Fruit fly (Drosophila melanogaster) whole organism, embryonic: ENCODE results near the gene Exn.

Experiments used
- Aef1 ChIP-seq: fragments of 200-800 bp; sonication (Bioruptor generic); IDR thresholded peaks from 3 replicates; pipeline ENCODE4 v1.3.6; 2022; ENCODE audit warnings: missing biosample characterization, missing genetic modification characterization
- B-H2 ChIP-seq: fragments of 200-800 bp; sonication (Bioruptor generic); optimal IDR thresholded peaks from 2 replicates; lab custom pipeline; 2018; ENCODE audit warnings: missing biosample characterization, mild to moderate bottlenecking, missing genetic modification characterization
- CG10147 ChIP-seq: fragments of 200-800 bp; sonication (Bioruptor generic); optimal IDR thresholded peaks from 2 replicates; lab custom pipeline; 2019; ENCODE audit warnings: missing biosample characterization, mild to moderate bottlenecking, missing genetic modification characterization, moderate library complexity
- CG10321 ChIP-seq: fragments of 200-800 bp; sonication (Bioruptor generic); IDR thresholded peaks from 2 replicates; pipeline ENCODE4 v1.3.6; 2022; ENCODE audit warnings: missing biosample characterization, missing genetic modification characterization
- CG11504 ChIP-seq: fragments of 200-800 bp; sonication (Bioruptor generic); optimal IDR thresholded peaks from 3 replicates; lab custom pipeline; 2019; ENCODE audit warnings: missing biosample characterization, mild to moderate bottlenecking, missing genetic modification characterization, moderate library complexity
- CG11695 ChIP-seq: fragments of 200-800 bp; sonication (Bioruptor generic); IDR thresholded peaks from 3 replicates; pipeline ENCODE4 v1.3.6; 2022; ENCODE audit warnings: missing biosample characterization, missing genetic modification characterization
- CG12744 ChIP-seq: fragments of 200-800 bp; sonication (Bioruptor generic); optimal IDR thresholded peaks from 2 replicates; lab custom pipeline; 2016; ENCODE audit warnings: missing biosample characterization, missing genetic modification characterization
- CG13287 ChIP-seq: fragments of 200-800 bp; sonication (Bioruptor generic); IDR thresholded peaks from 2 replicates; pipeline ENCODE4 v1.3.6; 2022; ENCODE audit warnings: missing biosample characterization, missing genetic modification characterization; ENCODE audit not compliant: partially characterized antibody
- CG13894 ChIP-seq: fragments of 200-800 bp; sonication (Bioruptor generic); optimal IDR thresholded peaks from 3 replicates; lab custom pipeline; 2018; ENCODE audit warnings: missing biosample characterization, mild to moderate bottlenecking, missing genetic modification characterization, moderate library complexity
- CG16863 ChIP-seq: fragments of 200-800 bp; sonication (Bioruptor generic); optimal IDR thresholded peaks from 3 replicates; lab custom pipeline; 2016; ENCODE audit warnings: missing biosample characterization, missing genetic modification characterization
- CG17328 ChIP-seq: fragments of 200-800 bp; sonication (Bioruptor generic); IDR thresholded peaks from 2 replicates; pipeline ENCODE4 v1.3.6; 2022; ENCODE audit warnings: missing biosample characterization, missing genetic modification characterization
- CG2875 ChIP-seq: fragments of 200-800 bp; sonication (Bioruptor generic); optimal IDR thresholded peaks from 2 replicates; lab custom pipeline; 2017; ENCODE audit warnings: missing biosample characterization, mild to moderate bottlenecking, missing genetic modification characterization, missing genetic modification reagents
- CG30403 ChIP-seq: fragments of 200-800 bp; sonication (Bioruptor generic); optimal IDR thresholded peaks from 3 replicates; lab custom pipeline; 2016; ENCODE audit warnings: missing biosample characterization, missing genetic modification characterization
- CG33213 ChIP-seq: fragments of 200-800 bp; sonication (Bioruptor generic); optimal IDR thresholded peaks from 3 replicates; lab custom pipeline; 2016; ENCODE audit warnings: missing biosample characterization, missing genetic modification characterization
- CG33557 ChIP-seq: fragments of 200-800 bp; sonication (Bioruptor generic); optimal IDR thresholded peaks from 2 replicates; lab custom pipeline; 2019; ENCODE audit warnings: missing biosample characterization, mild to moderate bottlenecking, missing genetic modification characterization, moderate library complexity
- CG34376 ChIP-seq: fragments of 200-800 bp; sonication (Bioruptor generic); optimal IDR thresholded peaks from 2 replicates; lab custom pipeline; 2018; ENCODE audit warnings: missing biosample characterization, mild to moderate bottlenecking, missing genetic modification characterization
- CG3847 ChIP-seq: fragments of 200-800 bp; sonication (Bioruptor generic); IDR thresholded peaks from 2 replicates; pipeline ENCODE4 v1.3.6; 2022; ENCODE audit warnings: missing biosample characterization, missing genetic modification characterization
- CG4404 ChIP-seq: fragments of 200-800 bp; sonication (Bioruptor generic); IDR thresholded peaks from 2 replicates; pipeline ENCODE4 v1.3.6; 2022; ENCODE audit warnings: missing biosample characterization, missing genetic modification characterization
- CG6791 ChIP-seq: fragments of 200-800 bp; sonication (Bioruptor generic); IDR thresholded peaks from 3 replicates; pipeline ENCODE4 v1.3.6; 2022; ENCODE audit warnings: missing biosample characterization, missing genetic modification characterization; ENCODE audit not compliant: partially characterized antibody
- CG7357 ChIP-seq: fragments of 200-800 bp; sonication (Bioruptor generic); IDR thresholded peaks from 3 replicates; pipeline ENCODE4 v1.3.6; 2022; ENCODE audit warnings: missing biosample characterization, missing genetic modification characterization
- Chrac-16 ChIP-seq: fragments of 200-800 bp; sonication (Bioruptor generic); optimal IDR thresholded peaks from 3 replicates; lab custom pipeline; 2016; ENCODE audit warnings: missing biosample characterization, missing genetic modification characterization
- Dip3 ChIP-seq: fragments of 200-800 bp; sonication (Bioruptor generic); optimal IDR thresholded peaks from 3 replicates; lab custom pipeline; 2016; ENCODE audit warnings: missing biosample characterization, missing genetic modification characterization
- Fer1 ChIP-seq: fragments of 200-800 bp; sonication (Bioruptor generic); optimal IDR thresholded peaks from 2 replicates; lab custom pipeline; 2017; ENCODE audit warnings: missing biosample characterization, mild to moderate bottlenecking, missing genetic modification characterization
- Hand ChIP-seq: fragments of 200-800 bp; sonication (Bioruptor generic); optimal IDR thresholded peaks from 2 replicates; lab custom pipeline; 2017; ENCODE audit warnings: mild to moderate bottlenecking, missing biosample characterization, missing genetic modification reagents, missing genetic modification characterization
- Hmr ChIP-seq: fragments of 200-800 bp; sonication (Bioruptor generic); optimal IDR thresholded peaks from 3 replicates; lab custom pipeline; 2017; ENCODE audit warnings: mild to moderate bottlenecking, missing biosample characterization, missing genetic modification reagents, missing genetic modification characterization
- Hsf ChIP-seq: fragments of 200-800 bp; sonication (Bioruptor generic); optimal IDR thresholded peaks from 3 replicates; lab custom pipeline; 2016; ENCODE audit warnings: missing biosample characterization, missing genetic modification characterization
- Lpt ChIP-seq: fragments of >200 bp; optimal IDR thresholded peaks from 2 replicates; lab custom pipeline; 2018; ENCODE audit warnings: missing biosample characterization, missing genetic modification characterization
- Mes4 ChIP-seq: fragments of 200-800 bp; sonication (Bioruptor generic); optimal IDR thresholded peaks from 2 replicates; lab custom pipeline; 2016; ENCODE audit warnings: missing biosample characterization, missing genetic modification characterization
- NC2α ChIP-seq: fragments of 200-800 bp; sonication (Bioruptor generic); optimal IDR thresholded peaks from 2 replicates; lab custom pipeline; 2016; ENCODE audit warnings: missing biosample characterization, missing genetic modification characterization
- NFAT ChIP-seq: fragments of 200-800 bp; sonication (Bioruptor generic); IDR thresholded peaks from 2 replicates; pipeline ENCODE4 v1.3.6; 2022; ENCODE audit warnings: missing biosample characterization, missing genetic modification characterization
- Nf-YC ChIP-seq: fragments of 200-800 bp; optimal IDR thresholded peaks from 3 replicates; lab custom pipeline; 2019; ENCODE audit warnings: missing biosample characterization, mild to moderate bottlenecking, missing genetic modification characterization, moderate library complexity
- PHDP ChIP-seq: fragments of 200-800 bp; sonication (Bioruptor generic); optimal IDR thresholded peaks from 3 replicates; lab custom pipeline; 2018; ENCODE audit warnings: missing biosample characterization, mild to moderate bottlenecking, missing genetic modification characterization, moderate library complexity
- Ravus ChIP-seq: fragments of 200-800 bp; sonication (Bioruptor generic); IDR thresholded peaks from 2 replicates; pipeline ENCODE4 v1.3.6; 2022; ENCODE audit warnings: missing biosample characterization, missing genetic modification characterization
- Six4 ChIP-seq: fragments of 200-800 bp; sonication (Bioruptor generic); optimal IDR thresholded peaks from 2 replicates; lab custom pipeline; 2016; ENCODE audit warnings: missing biosample characterization, missing genetic modification characterization
- Xbp1 ChIP-seq: fragments of 200-800 bp; sonication (Bioruptor generic); optimal IDR thresholded peaks from 3 replicates; lab custom pipeline; 2016; ENCODE audit warnings: missing biosample characterization, mild to moderate bottlenecking, missing genetic modification characterization
- YL-1 ChIP-seq: fragments of 200-800 bp; sonication (Bioruptor generic); optimal IDR thresholded peaks from 3 replicates; lab custom pipeline; 2017; ENCODE audit warnings: missing biosample characterization, mild to moderate bottlenecking, missing genetic modification characterization
- ato ChIP-seq: fragments of 200-800 bp; sonication (Bioruptor generic); IDR thresholded peaks from 2 replicates; pipeline ENCODE4 v1.3.6; 2022; ENCODE audit warnings: missing biosample characterization, missing genetic modification characterization; ENCODE audit not compliant: partially characterized antibody
- dm ChIP-seq: fragments of 200-800 bp; sonication (Bioruptor generic); optimal IDR thresholded peaks from 3 replicates; lab custom pipeline; 2016; ENCODE audit warnings: missing biosample characterization, missing genetic modification characterization
- gem ChIP-seq: fragments of 200-800 bp; sonication (Bioruptor generic); optimal IDR thresholded peaks from 2 replicates; lab custom pipeline; 2019; ENCODE audit warnings: missing biosample characterization, mild to moderate bottlenecking, missing genetic modification characterization, moderate library complexity
- gfzf ChIP-seq: fragments of 200-800 bp; sonication (Bioruptor generic); optimal IDR thresholded peaks from 2 replicates; lab custom pipeline; 2016; ENCODE audit warnings: missing biosample characterization, mild to moderate bottlenecking, missing genetic modification characterization, moderate library complexity
- h ChIP-seq: fragments of >200 bp; optimal IDR thresholded peaks from 2 replicates; lab custom pipeline; 2017
- hb ChIP-seq: fragments of 200-800 bp; sonication (Bioruptor generic); IDR thresholded peaks from 3 replicates; pipeline ENCODE4 v1.3.6; 2022; ENCODE audit warnings: missing biosample characterization, missing genetic modification characterization; ENCODE audit not compliant: partially characterized antibody
- hbn ChIP-seq: fragments of 200-800 bp; sonication (Bioruptor generic); IDR thresholded peaks from 2 replicates; pipeline ENCODE4 v1.3.6; 2022; ENCODE audit warnings: missing biosample characterization, missing genetic modification characterization; ENCODE audit not compliant: partially characterized antibody
- mam ChIP-seq: fragments of 200-800 bp; sonication (Bioruptor generic); optimal IDR thresholded peaks from 3 replicates; lab custom pipeline; 2016; ENCODE audit warnings: missing biosample characterization, missing genetic modification characterization
- nerfin-2 ChIP-seq: fragments of 200-800 bp; sonication (Bioruptor generic); IDR thresholded peaks from 2 replicates; pipeline ENCODE4 v1.3.6; 2022; ENCODE audit warnings: missing biosample characterization, missing genetic modification characterization; ENCODE audit not compliant: partially characterized antibody
- pb ChIP-seq: fragments of 200-800 bp; sonication (Bioruptor generic); optimal IDR thresholded peaks from 3 replicates; lab custom pipeline; 2016; ENCODE audit warnings: missing biosample characterization, missing genetic modification characterization
- sd ChIP-seq: fragments of 200-800 bp; sonication (Bioruptor generic); optimal IDR thresholded peaks from 3 replicates; lab custom pipeline; 2018; ENCODE audit warnings: missing biosample characterization, mild to moderate bottlenecking, missing genetic modification characterization, moderate library complexity
- vnd ChIP-seq: fragments of 200-800 bp; sonication (Bioruptor generic); IDR thresholded peaks from 3 replicates; pipeline ENCODE4 v1.3.6; 2022; ENCODE audit warnings: missing biosample characterization, missing genetic modification characterization; ENCODE audit not compliant: partially characterized antibody
- vvl ChIP-seq: fragments of 200-800 bp; sonication (Bioruptor generic); IDR thresholded peaks from 2 replicates; pipeline ENCODE4 v1.3.6; 2022; ENCODE audit warnings: missing biosample characterization, missing genetic modification characterization

The Exn gene

DNA sequence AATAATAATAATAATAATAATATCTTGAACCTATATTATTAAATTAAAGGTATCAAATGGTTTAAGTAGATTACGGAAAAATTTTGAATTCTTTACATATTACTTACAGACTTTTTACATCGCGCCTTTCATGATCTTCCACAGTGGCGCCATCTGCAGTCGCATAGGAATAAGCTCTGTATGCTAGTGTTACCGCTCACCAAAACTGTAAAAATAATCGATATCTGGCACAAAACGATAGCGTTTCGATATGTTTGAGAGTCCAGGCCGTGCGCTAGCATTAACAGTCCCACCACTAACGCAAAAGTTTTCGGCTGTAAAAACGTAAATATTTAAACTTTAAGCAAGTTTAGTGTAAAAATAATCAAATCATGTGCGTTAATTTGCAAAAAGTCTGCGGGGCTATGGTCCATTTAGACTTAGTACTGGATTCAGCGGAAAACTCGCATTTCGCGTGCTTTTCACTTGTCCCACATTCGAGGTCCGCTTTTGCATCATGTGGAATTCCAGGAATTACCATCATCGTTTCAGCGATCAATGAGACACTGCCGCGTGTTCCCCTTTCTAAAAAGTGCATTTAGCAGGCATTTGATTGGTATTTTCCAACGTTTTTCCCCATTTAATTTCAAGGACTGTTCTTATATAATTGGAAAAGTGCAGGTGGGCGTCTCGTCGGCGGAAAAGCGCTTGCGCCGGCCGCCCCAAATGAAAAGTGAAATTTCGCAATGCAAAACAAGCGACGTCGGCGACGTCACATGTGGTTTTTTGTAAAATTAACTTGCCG is 14.4 kb upstream of the Exn start (continued):
- TF ChIP-seq CG16863 (GFP tag; lab: Kevin White, UChicago) (peak; percentile 14), Hsf (peak; percentile 21), CG2875 (GFP tag; lab: Kevin White, UChicago) (no peak), Lpt (GFP tag; lab: Kevin White, UChicago) (no peak), CG10147 (peak; percentile 46), vnd (GFP tag; lab: Robert Waterston, UW) (peak; percentile 76), CG3847 (GFP tag; lab: Robert Waterston, UW) (0 out of 2 replicates have a peak, but pooled peaks have one; percentile 26), mam (GFP tag; lab: Kevin White, UChicago) (peak; percentile 33), PHDP (tag; lab: Kevin White, UChicago) (peak; percentile 18), CG13287 (peak; percentile 96), hbn (GFP tag; lab: Robert Waterston, UW) (peak; percentile 93), Nf-YC (tag; lab: Kevin White, UChicago) (peak; percentile 46), Aef1 (no peak), sd (tag; lab: Kevin White, UChicago) (peak; percentile 93), CG33557 (GFP tag; lab: Kevin White, UChicago) (no peak), pb (GFP tag; lab: Kevin White, UChicago) (no peak), NC2α (GFP tag; lab: Kevin White, UChicago) (no peak), YL-1 (GFP tag; lab: Kevin White, UChicago) (peak; percentile 52), Dip3 (peak; percentile 2), vvl (GFP tag; lab: Robert Waterston, UW) (peak; percentile 53), CG11695 (GFP tag; lab: Robert Waterston, UW) (no peak), CG6791 (GFP tag; lab: Robert Waterston, UW) (peak; percentile 91), CG12744 (no peak), CG7357 (GFP tag; lab: Robert Waterston, UW) (no peak), nerfin-2 (GFP tag; lab: Robert Waterston, UW) (peak; percentile 43; the same call in 1 of the 2 replicates), NFAT (peak; percentile 40; the same call in 1 of the 2 replicates), h (no peak), Hmr (GFP tag; lab: Kevin White, UChicago) (peak; percentile 62), CG10321 (GFP tag; lab: Robert Waterston, UW) (no peak), CG13894 (tag; lab: Kevin White, UChicago) (peak; percentile 47), Six4 (no peak), B-H2 (GFP tag; lab: Kevin White, UChicago) (peak; percentile 33), hb (GFP tag; lab: Robert Waterston, UW) (peak; percentile 71; the same call in 1 of the 3 replicates), Mes4 (GFP tag; lab: Kevin White, UChicago) (peak; percentile 9), Fer1 (peak; percentile 25), Ravus (no peak), Chrac-16 (GFP tag; lab: Kevin White, UChicago) (peak; percentile 30), gfzf (GFP tag; lab: Kevin White, UChicago) (peak; percentile 79), CG11504 (tag; lab: Kevin White, UChicago) (peak; percentile 41), gem (tag; lab: Kevin White, UChicago) (peak; percentile 3), ato (peak; percentile 81), CG34376 (GFP tag; lab: Kevin White, UChicago) (peak; percentile 5), dm (GFP tag; lab: Kevin White, UChicago) (peak; percentile 26), CG4404 (GFP tag; lab: Robert Waterston, UW) (no peak), CG17328 (no peak), CG33213 (peak; percentile 86), Hand (GFP tag; lab: Kevin White, UChicago) (no peak), CG30403 (GFP tag; lab: Kevin White, UChicago) (peak; percentile 12), Xbp1 (peak; percentile 60)
